Fruit fly (Drosophila melanogaster) whole organism, adult: ENCODE data around the gene Lerp.

Source experiments
- CG1620 ChIP-seq: fragments of 200-800 bp; sonication (Bioruptor generic); optimal IDR thresholded peaks from 2 replicates; lab custom pipeline; 2016; ENCODE audit warnings: missing biosample characterization, missing genetic modification characterization
- Crg-1 ChIP-seq: fragments of 200-800 bp; sonication (Bioruptor generic); optimal IDR thresholded peaks from 2 replicates; lab custom pipeline; 2016; ENCODE audit warnings: missing biosample characterization, missing genetic modification characterization
- bab1 ChIP-seq: fragments of 200-800 bp; sonication (Bioruptor generic); optimal IDR thresholded peaks from 3 replicates; lab custom pipeline; 2019; ENCODE audit warnings: missing biosample characterization, mild to moderate bottlenecking, missing genetic modification characterization, moderate library complexity

dm6 chr3R:26801427-26802160 lies 61.3 kb downstream of the Lerp start:
- TF ChIP-seq CG1620 (GFP tag; lab: Kevin White, UChicago) = no peak
- no peak for TF ChIP-seq bab1 (GFP tag; lab: Kevin White, UChicago)
- TF ChIP-seq Crg-1 (GFP tag; lab: Kevin White, UChicago) = no peak
